Worm (Caenorhabditis elegans) whole organism, young adult: ENCODE measurements around the gene C14C10.1.
A peak's percentile ranks its signal among the peaks of the same experiment; 100 is the strongest.

Experiments
- B0336.3 ChIP-seq: fragments of 200-800 bp; sonication (Bioruptor generic); IDR thresholded peaks from 2 replicates; pipeline ENCODE4 v1.3.6; 2022; ENCODE audit warnings: missing genetic modification characterization, missing compliant biosample characterization
- F33H1.4 ChIP-seq: fragments of 200-800 bp; sonication (Bioruptor generic); IDR thresholded peaks from 2 replicates; pipeline ENCODE4 v1.3.6; 2022; ENCODE audit warnings: missing genetic modification reagents, missing genetic modification characterization, missing compliant biosample characterization
- Y53F4B.3 ChIP-seq: fragments of 200-800 bp; sonication (Bioruptor generic); IDR thresholded peaks from 2 replicates; pipeline ENCODE4 v1.3.6; 2022; ENCODE audit warnings: missing genetic modification reagents, missing genetic modification characterization, missing compliant biosample characterization
- Y79H2A.3 ChIP-seq: fragments of 200-800 bp; sonication (Bioruptor generic); conservative IDR thresholded peaks from 2 replicates; pipeline ENCODE4 v1.3.6; 2022; ENCODE audit warnings: missing genetic modification reagents, missing genetic modification characterization, missing compliant biosample characterization
- Y95B8A.8 ChIP-seq: fragments of 200-800 bp; sonication (Bioruptor generic); IDR thresholded peaks from 2 replicates; pipeline ENCODE4 v1.3.6; 2022; ENCODE audit warnings: missing genetic modification reagents, missing genetic modification characterization, missing compliant biosample characterization
- ZK185.1 ChIP-seq: sonication (generic microtip); optimal IDR thresholded peaks from 2 replicates; lab custom pipeline; 2016; ENCODE audit warnings: mild to moderate bottlenecking, missing genetic modification characterization, missing compliant biosample characterization; ENCODE audit not compliant: poor library complexity, severe bottlenecking
- akir-1 ChIP-seq: fragments of 200-800 bp; sonication (Bioruptor generic); optimal IDR thresholded peaks from 2 replicates; lab custom pipeline; 2018; ENCODE audit warnings: mild to moderate bottlenecking, missing genetic modification characterization, moderate library complexity, missing compliant biosample characterization
- atf-7 ChIP-seq: sonication (generic microtip); optimal IDR thresholded peaks from 2 replicates; lab custom pipeline; 2017; ENCODE audit warnings: mild to moderate bottlenecking, missing genetic modification characterization, missing compliant biosample characterization
- athp-1 ChIP-seq: sonication (generic microtip); optimal IDR thresholded peaks from 2 replicates; lab custom pipeline; 2017; ENCODE audit warnings: mild to moderate bottlenecking, missing genetic modification characterization, missing compliant biosample characterization
- cebp-1 ChIP-seq, 2 experiments: fragments of 200-800 bp in 1 of 2; sonication (Bioruptor generic) in 1 of 2; sonication (generic microtip) in 1 of 2; IDR thresholded peaks in 1 of 2; optimal IDR thresholded peaks in 1 of 2; 2 replicates each; pipeline versions ENCODE4 v1.3.6 to Lab custom; 2017 to 2022; ENCODE audit warnings: missing compliant biosample characterization in 2 of 2, missing genetic modification characterization in 2 of 2, mild to moderate bottlenecking in 1 of 2, missing genetic modification reagents in 1 of 2, moderate library complexity in 1 of 2
- cebp-2 ChIP-seq: fragments of 200-800 bp; sonication (Bioruptor generic); IDR thresholded peaks from 2 replicates; pipeline ENCODE4 v1.3.6; 2022; ENCODE audit warnings: missing genetic modification characterization, missing compliant biosample characterization
- ceh-100 ChIP-seq: fragments of 200-800 bp; sonication (Bioruptor generic); IDR thresholded peaks from 2 replicates; pipeline ENCODE4 v1.3.6; 2022; ENCODE audit warnings: missing genetic modification reagents, missing genetic modification characterization, missing compliant biosample characterization
- ceh-27 ChIP-seq: fragments of 200-800 bp; sonication (Bioruptor generic); optimal IDR thresholded peaks from 2 replicates; lab custom pipeline; 2018; ENCODE audit warnings: mild to moderate bottlenecking, missing genetic modification characterization, moderate library complexity, missing compliant biosample characterization
- ceh-40 ChIP-seq: fragments of 200-800 bp; sonication (Bioruptor generic); IDR thresholded peaks from 2 replicates; pipeline ENCODE4 v1.3.6; 2022; ENCODE audit warnings: missing genetic modification characterization, missing compliant biosample characterization
- die-1 ChIP-seq: sonication (generic microtip); optimal IDR thresholded peaks from 2 replicates; lab custom pipeline; 2016; ENCODE audit warnings: missing genotype, mild to moderate bottlenecking, missing genetic modification characterization, missing compliant biosample characterization
- dox-1 ChIP-seq: fragments of 200-800 bp; sonication (Bioruptor generic); IDR thresholded peaks from 2 replicates; pipeline ENCODE4 v1.3.6; 2022; ENCODE audit warnings: missing genetic modification reagents, missing genetic modification characterization, missing compliant biosample characterization
- dpff-1 ChIP-seq: sonication (generic microtip); optimal IDR thresholded peaks from 2 replicates; lab custom pipeline; 2017; ENCODE audit warnings: mild to moderate bottlenecking, missing genetic modification characterization, missing compliant biosample characterization
- egl-44 ChIP-seq: fragments of 200-800 bp; sonication (Bioruptor generic); IDR thresholded peaks from 2 replicates; pipeline ENCODE4 v1.3.6; 2022; ENCODE audit warnings: missing genetic modification reagents, missing genetic modification characterization, missing compliant biosample characterization
- fkh-3 ChIP-seq: sonication (generic microtip); optimal IDR thresholded peaks from 2 replicates; lab custom pipeline; 2016; ENCODE audit warnings: mild to moderate bottlenecking, missing genetic modification characterization, missing compliant biosample characterization
- gei-17 ChIP-seq: fragments of 200-800 bp; sonication (Bioruptor generic); optimal IDR thresholded peaks from 2 replicates; lab custom pipeline; 2018; ENCODE audit warnings: mild to moderate bottlenecking, missing genetic modification characterization, missing compliant biosample characterization
- hmg-20 ChIP-seq: fragments of 200-800 bp; sonication (Bioruptor generic); IDR thresholded peaks from 2 replicates; pipeline ENCODE4 v1.3.6; 2022; ENCODE audit warnings: missing genetic modification reagents, missing genetic modification characterization, missing compliant biosample characterization
- hsf-1 ChIP-seq: fragments of 200-800 bp; sonication (Bioruptor generic); IDR thresholded peaks from 2 replicates; pipeline ENCODE4 v1.3.6; 2022; ENCODE audit warnings: missing genetic modification reagents, missing genetic modification characterization, missing compliant biosample characterization
- lin-40 ChIP-seq: sonication (generic microtip); optimal IDR thresholded peaks from 2 replicates; lab custom pipeline; 2016; ENCODE audit warnings: missing genetic modification characterization, mild to moderate bottlenecking, missing compliant biosample characterization, missing genotype, missing genetic modification reagents
- lir-1 ChIP-seq: fragments of 200-800 bp; sonication (Bioruptor generic); conservative IDR thresholded peaks from 2 replicates; pipeline ENCODE4 v1.3.6; 2022; ENCODE audit warnings: missing genetic modification reagents, missing genetic modification characterization, missing compliant biosample characterization
- lsy-27 ChIP-seq: sonication (generic microtip); optimal IDR thresholded peaks from 2 replicates; lab custom pipeline; 2017; ENCODE audit warnings: missing genetic modification characterization, mild to moderate bottlenecking, missing compliant biosample characterization, antibody characterized with exemption, missing genotype, borderline replicate concordance; ENCODE audit not compliant: insufficient read depth
- madf-10 ChIP-seq: sonication (generic microtip); optimal IDR thresholded peaks from 2 replicates; lab custom pipeline; 2016; ENCODE audit warnings: mild to moderate bottlenecking, missing genetic modification characterization, missing compliant biosample characterization
- nfya-2 ChIP-seq: fragments of 200-800 bp; sonication (Bioruptor generic); IDR thresholded peaks from 2 replicates; pipeline ENCODE4 v1.3.6; 2022; ENCODE audit warnings: missing genetic modification reagents, missing genetic modification characterization, missing compliant biosample characterization
- nhr-120 ChIP-seq: fragments of 200-800 bp; sonication (Bioruptor generic); IDR thresholded peaks from 2 replicates; pipeline ENCODE4 v1.3.6; 2022; ENCODE audit warnings: missing genetic modification characterization, missing compliant biosample characterization
- nhr-179 ChIP-seq: sonication (generic microtip); optimal IDR thresholded peaks from 2 replicates; lab custom pipeline; 2016; ENCODE audit warnings: mild to moderate bottlenecking, missing genetic modification characterization, missing compliant biosample characterization
- nhr-80 ChIP-seq: sonication (generic microtip); optimal IDR thresholded peaks from 2 replicates; lab custom pipeline; 2016; ENCODE audit warnings: missing genetic modification characterization, missing compliant biosample characterization
- nhr-90 ChIP-seq: sonication (generic microtip); optimal IDR thresholded peaks from 2 replicates; lab custom pipeline; 2016; ENCODE audit warnings: missing genotype, mild to moderate bottlenecking, missing genetic modification characterization, missing compliant biosample characterization
- rec-8 ChIP-seq, 2 experiments: sonication (generic microtip); optimal IDR thresholded peaks; 2 replicates each; lab custom pipeline; 2016; ENCODE audit warnings: mild to moderate bottlenecking in 2 of 2, missing genetic modification characterization in 2 of 2, missing genetic modification reagents in 2 of 2, missing genotype in 2 of 2, missing biosample characterization in 1 of 2, missing compliant biosample characterization in 1 of 2, moderate library complexity in 1 of 2
- rpc-1 ChIP-seq, 2 experiments: fragments of 150-350 bp in 1 of 2; sonication (generic microtip) in 1 of 2; optimal IDR thresholded peaks; 2 replicates each; lab custom pipeline; 2014 to 2018; ENCODE audit warnings: missing biosample characterization in 1 of 2, missing genetic modification characterization in 1 of 2, missing genetic modification reagents in 1 of 2, missing genotype in 1 of 2
- sdz-38 ChIP-seq: sonication (generic microtip); optimal IDR thresholded peaks from 2 replicates; lab custom pipeline; 2016; ENCODE audit warnings: missing genotype, missing genetic modification characterization, missing compliant biosample characterization
- snpc-1.3 ChIP-seq: sonication (generic microtip); optimal IDR thresholded peaks from 2 replicates; lab custom pipeline; 2017; ENCODE audit warnings: missing genetic modification characterization, mild to moderate bottlenecking, missing compliant biosample characterization, antibody characterized with exemption, moderate library complexity, missing genotype, missing genetic modification reagents; ENCODE audit not compliant: insufficient read depth
- snpc-3.4 ChIP-seq: sonication (generic microtip); optimal IDR thresholded peaks from 2 replicates; lab custom pipeline; 2017; ENCODE audit warnings: missing genetic modification characterization, mild to moderate bottlenecking, missing compliant biosample characterization, antibody characterized with exemption, moderate library complexity, missing genotype, missing genetic modification reagents
- snpc-4 ChIP-seq, 5 experiments: fragments of 150-350 bp in 1 of 5; sonication (generic microtip) in 4 of 5; optimal IDR thresholded peaks; 2 replicates each; lab custom pipeline; 2014 to 2018; ENCODE audit warnings: missing genetic modification characterization in 5 of 5, missing biosample characterization in 3 of 5, antibody characterized with exemption in 2 of 5, mild to moderate bottlenecking in 2 of 5, missing compliant biosample characterization in 2 of 5, missing genotype in 2 of 5, moderate library complexity in 2 of 5, missing genetic modification reagents in 1 of 5
- somi-1 ChIP-seq: fragments of 200-800 bp; sonication (Bioruptor generic); optimal IDR thresholded peaks from 2 replicates; lab custom pipeline; 2018; ENCODE audit warnings: mild to moderate bottlenecking, missing genetic modification characterization, missing compliant biosample characterization
- tbp1 ChIP-seq: fragments of 200-800 bp; sonication (Bioruptor generic); optimal IDR thresholded peaks from 2 replicates; lab custom pipeline; 2018; ENCODE audit warnings: mild to moderate bottlenecking, missing genetic modification characterization, missing compliant biosample characterization
- xnd-1 ChIP-seq: sonication (generic microtip); optimal IDR thresholded peaks from 2 replicates; lab custom pipeline; 2016; ENCODE audit warnings: missing genotype, missing genetic modification reagents, missing genetic modification characterization, missing compliant biosample characterization
- zfh-2 ChIP-seq: fragments of 200-800 bp; sonication (Bioruptor generic); conservative IDR thresholded peaks from 2 replicates; pipeline ENCODE4 v1.3.6; 2022; ENCODE audit warnings: missing genetic modification reagents, missing genetic modification characterization, missing compliant biosample characterization
- ztf-26 ChIP-seq: sonication (generic microtip); optimal IDR thresholded peaks from 2 replicates; lab custom pipeline; 2017; ENCODE audit warnings: missing genetic modification characterization, missing compliant biosample characterization

C14C10.1 gene

ce11 chrV:12592379-12592778 lies 4.2 kb downstream of the C14C10.1 start, which contains the start of gene C14C10.2:
Gene C14C10.2 (minus strand): TSS chrV:12592479.
- no peak for TF ChIP-seq nhr-120
- TF ChIP-seq cebp-1 (GFP tag; IDR thresholded peaks at IDR 0.05; lab: Robert Waterston, UW) = no peak
- peak; percentile 2 for TF ChIP-seq cebp-1 (tag; optimal IDR thresholded peaks at IDR 0.05; lab: Kevin White, UChicago)
- no peak for TF ChIP-seq akir-1 (GFP tag; lab: Kevin White, UChicago)
- no peak for TF ChIP-seq lin-40 (tag; lab: Kevin White, UChicago)

- no peak for TF ChIP-seq die-1 (tag; lab: Kevin White, UChicago)
- 0 out of 2 replicates have a peak, but pooled peaks have one; percentile 27 for TF ChIP-seq hsf-1 (GFP tag; lab: Robert Waterston, UW)
Measured at ce11 chrV:12596196-12596595, 8.1 kb downstream of the C14C10.1 start, which contains the start of gene mma-1. Gene mma-1 (minus strand): TSS chrV:12596296.

ce11 chrV:12596795-12597194 lies 8.7 kb downstream of the C14C10.1 start:
- TF ChIP-seq atf-7 (tag; lab: Kevin White, UChicago) (peak; percentile 19), snpc-4 (GFP tag; optimal IDR thresholded peaks at IDR 0.05; lab: Kevin White, UChicago) (peak; percentile 40), snpc-4 (tag; optimal IDR thresholded peaks at IDR 0.05; lab: Kevin White, UChicago) (peak in 3 of 4 experiments; percentile 16 to 62 (median 59)), tbp1 (peak; percentile 89), gei-17 (GFP tag; lab: Kevin White, UChicago) (no peak), B0336.3 (GFP tag; lab: Robert Waterston, UW) (peak; percentile 74), somi-1 (GFP tag; lab: Kevin White, UChicago) (peak; percentile 22), cebp-1 (GFP tag; IDR thresholded peaks at IDR 0.05; lab: Robert Waterston, UW) (no peak), cebp-1 (tag; optimal IDR thresholded peaks at IDR 0.05; lab: Kevin White, UChicago) (peak; percentile 58), Y95B8A.8 (GFP tag; lab: Robert Waterston, UW) (0 out of 2 replicates have a peak, but pooled peaks have one; percentile 27), lir-1 (GFP tag; lab: Robert Waterston, UW) (no peak), zfh-2 (GFP tag; lab: Robert Waterston, UW) (peak; percentile 53; the same call in 1 of the 2 replicates), ztf-26 (tag; lab: Kevin White, UChicago) (peak; percentile 45), ceh-100 (GFP tag; lab: Robert Waterston, UW) (no peak), nfya-2 (GFP tag; lab: Robert Waterston, UW) (no peak), dox-1 (GFP tag; lab: Robert Waterston, UW) (peak; percentile 78), rec-8 (tag; optimal IDR thresholded peaks at IDR 0.05; lab: Kevin White, UChicago) (peak in 1 of 2 experiments; percentile 63), dpff-1 (tag; lab: Kevin White, UChicago) (no peak), madf-10 (tag; lab: Kevin White, UChicago) (peak; percentile 15), nhr-179 (tag; lab: Kevin White, UChicago) (peak; percentile 28), nhr-80 (tag; lab: Kevin White, UChicago) (peak; percentile 44), cebp-2 (GFP tag; lab: Robert Waterston, UW) (peak; percentile 92), rpc-1 (optimal IDR thresholded peaks at IDR 0.05; lab: Kevin White, UChicago) (peak; percentile 64), rpc-1 (tag; optimal IDR thresholded peaks at IDR 0.05; lab: Kevin White, UChicago) (peak; percentile 78), athp-1 (tag; lab: Kevin White, UChicago) (peak; percentile 70), ZK185.1 (tag; lab: Kevin White, UChicago) (peak; percentile 84), hmg-20 (GFP tag; lab: Robert Waterston, UW) (no peak), xnd-1 (tag; lab: Kevin White, UChicago) (no peak), fkh-3 (tag; lab: Kevin White, UChicago) (no peak), snpc-3.4 (peak; percentile 53), ceh-27 (peak; percentile 22), egl-44 (GFP tag; lab: Robert Waterston, UW) (peak; percentile 49; the same call in 1 of the 2 replicates), sdz-38 (no peak), Y53F4B.3 (no peak), lsy-27 (tag; lab: Kevin White, UChicago) (no peak), F33H1.4 (no peak), ceh-40 (GFP tag; lab: Robert Waterston, UW) (no peak), snpc-1.3 (tag; lab: Kevin White, UChicago) (peak; percentile 55), Y79H2A.3 (GFP tag; lab: Robert Waterston, UW) (0 out of 2 replicates have a peak, but pooled peaks have one; percentile 15), nhr-90 (tag; lab: Kevin White, UChicago) (peak; percentile 90)
